Worm (Caenorhabditis elegans) whole organism, L3 larva: ENCODE data around the gene gcp-2.1.

Experiments
- R02D3.7 ChIP-seq: fragments of 150-350 bp; optimal IDR thresholded peaks from 2 replicates; lab custom pipeline; 2014; ENCODE audit warnings: missing biosample characterization, missing genetic modification characterization
- ZK546.5 ChIP-seq: sonication (generic microtip); optimal IDR thresholded peaks from 2 replicates; lab custom pipeline; 2017; ENCODE audit warnings: missing biosample characterization, missing genetic modification characterization
- aly-2 ChIP-seq: fragments of 150-350 bp; optimal IDR thresholded peaks from 2 replicates; lab custom pipeline; 2014; ENCODE audit warnings: missing biosample characterization, missing genetic modification characterization
- ama-1 ChIP-seq: fragments of 150-350 bp; optimal IDR thresholded peaks from 2 replicates; lab custom pipeline; 2018
- ceh-16 ChIP-seq: sonication (generic microtip); optimal IDR thresholded peaks from 2 replicates; lab custom pipeline; 2017; ENCODE audit warnings: missing biosample characterization, missing genetic modification characterization
- ceh-28 ChIP-seq: fragments of 150-350 bp; optimal IDR thresholded peaks from 2 replicates; lab custom pipeline; 2014; ENCODE audit warnings: missing biosample characterization, missing genetic modification reagents, missing genetic modification characterization
- ceh-82 ChIP-seq: fragments of 150-350 bp; optimal IDR thresholded peaks from 2 replicates; lab custom pipeline; 2014; ENCODE audit warnings: missing biosample characterization, missing genetic modification characterization
- ceh-9 ChIP-seq: sonication (generic microtip); optimal IDR thresholded peaks from 2 replicates; lab custom pipeline; 2018; ENCODE audit warnings: missing biosample characterization, missing genetic modification characterization
- daf-12 ChIP-seq: fragments of 150-350 bp; optimal IDR thresholded peaks from 2 replicates; lab custom pipeline; 2014; ENCODE audit warnings: missing biosample characterization, missing genetic modification reagents, missing genetic modification characterization
- egl-27 ChIP-seq: sonication (generic microtip); optimal IDR thresholded peaks from 4 replicates; lab custom pipeline; 2017; ENCODE audit warnings: missing biosample characterization, missing genetic modification reagents, missing genetic modification characterization
- egl-5 ChIP-seq: fragments of 150-350 bp; optimal IDR thresholded peaks from 2 replicates; lab custom pipeline; 2017; ENCODE audit warnings: missing biosample characterization, missing genetic modification reagents, missing genetic modification characterization, inconsistent platforms
- elt-1 ChIP-seq: fragments of 150-350 bp; optimal IDR thresholded peaks from 2 replicates; lab custom pipeline; 2014; ENCODE audit warnings: missing biosample characterization, missing genetic modification characterization
- elt-2 ChIP-seq: sonication (generic microtip); optimal IDR thresholded peaks from 2 replicates; lab custom pipeline; 2016; ENCODE audit warnings: missing genetic modification reagents, mild to moderate bottlenecking, missing genetic modification characterization, missing compliant biosample characterization
- elt-3 ChIP-seq, 3 experiments: fragments of 150-350 bp in 1 of 3; sonication (generic microtip) in 2 of 3; optimal IDR thresholded peaks; 2 replicates in 2 of 3; 4 replicates in 1 of 3; lab custom pipeline; 2014 to 2017; ENCODE audit warnings: missing biosample characterization in 3 of 3, missing genetic modification characterization in 3 of 3
- eor-1 ChIP-seq, 2 experiments: fragments of 150-350 bp; optimal IDR thresholded peaks; 2 replicates each; lab custom pipeline; 2014 to 2018; ENCODE audit warnings: missing biosample characterization in 2 of 2, missing genetic modification characterization in 2 of 2
- fkh-10 ChIP-seq: sonication (generic microtip); optimal IDR thresholded peaks from 2 replicates; lab custom pipeline; 2017; ENCODE audit warnings: missing biosample characterization, missing genetic modification reagents, missing genetic modification characterization
- fkh-2 ChIP-seq: fragments of 150-350 bp; optimal IDR thresholded peaks from 2 replicates; lab custom pipeline; 2014; ENCODE audit warnings: missing biosample characterization, missing genetic modification reagents, missing genetic modification characterization
- fos-1 ChIP-seq: fragments of 150-350 bp; optimal IDR thresholded peaks from 2 replicates; lab custom pipeline; 2014; ENCODE audit warnings: missing biosample characterization, missing genetic modification characterization
- hmg-11 ChIP-seq: sonication (generic microtip); optimal IDR thresholded peaks from 2 replicates; lab custom pipeline; 2016; ENCODE audit warnings: missing genetic modification characterization, missing compliant biosample characterization
- jun-1 ChIP-seq: fragments of 150-350 bp; optimal IDR thresholded peaks from 2 replicates; lab custom pipeline; 2014; ENCODE audit warnings: missing biosample characterization, missing genetic modification reagents, missing genetic modification characterization
- lin-15B ChIP-seq: fragments of 150-350 bp; optimal IDR thresholded peaks from 2 replicates; lab custom pipeline; 2014; ENCODE audit warnings: missing biosample characterization, missing genetic modification characterization
- lin-39 ChIP-seq: fragments of 150-350 bp; optimal IDR thresholded peaks from 2 replicates; lab custom pipeline; 2018; ENCODE audit warnings: missing biosample characterization, missing genetic modification reagents, missing genetic modification characterization
- lsy-12 ChIP-seq: sonication (generic microtip); optimal IDR thresholded peaks from 2 replicates; lab custom pipeline; 2016; ENCODE audit warnings: mild to moderate bottlenecking, missing genetic modification characterization, missing compliant biosample characterization
- mdl-1 ChIP-seq: fragments of 150-350 bp; optimal IDR thresholded peaks from 2 replicates; lab custom pipeline; 2014; ENCODE audit warnings: missing biosample characterization, missing genetic modification characterization
- mml-1 ChIP-seq: fragments of 150-350 bp; sonication (generic microtip); optimal IDR thresholded peaks from 3 replicates; lab custom pipeline; 2014; ENCODE audit warnings: missing biosample characterization, missing genetic modification characterization
- nfya-1 ChIP-seq: sonication (generic microtip); optimal IDR thresholded peaks from 2 replicates; lab custom pipeline; 2017; ENCODE audit warnings: missing genetic modification characterization, mild to moderate bottlenecking, missing compliant biosample characterization, antibody characterized with exemption, moderate library complexity; ENCODE audit not compliant: insufficient read depth
- nhr-11 ChIP-seq: fragments of 150-350 bp; optimal IDR thresholded peaks from 2 replicates; lab custom pipeline; 2014; ENCODE audit warnings: missing biosample characterization, missing genetic modification characterization
- nhr-12 ChIP-seq: fragments of 150-350 bp; optimal IDR thresholded peaks from 2 replicates; lab custom pipeline; 2014; ENCODE audit warnings: missing biosample characterization, missing genetic modification characterization
- nhr-23 ChIP-seq: fragments of 150-350 bp; optimal IDR thresholded peaks from 2 replicates; lab custom pipeline; 2014; ENCODE audit warnings: missing biosample characterization, missing genetic modification reagents, missing genetic modification characterization
- nhr-237 ChIP-seq: fragments of 150-350 bp; optimal IDR thresholded peaks from 2 replicates; lab custom pipeline; 2014; ENCODE audit warnings: missing biosample characterization, missing genetic modification characterization
- nhr-25 ChIP-seq: sonication (generic microtip); optimal IDR thresholded peaks from 2 replicates; lab custom pipeline; 2017; ENCODE audit warnings: missing biosample characterization, missing genetic modification characterization
- nhr-28 ChIP-seq: fragments of 150-350 bp; optimal IDR thresholded peaks from 2 replicates; lab custom pipeline; 2014; ENCODE audit warnings: missing biosample characterization, missing genetic modification characterization
- nhr-43 ChIP-seq: sonication (generic microtip); optimal IDR thresholded peaks from 2 replicates; lab custom pipeline; 2016; ENCODE audit warnings: mild to moderate bottlenecking, missing genetic modification characterization, missing compliant biosample characterization; ENCODE audit not compliant: poor library complexity, severe bottlenecking
- nhr-67 ChIP-seq: fragments of 150-350 bp; optimal IDR thresholded peaks from 2 replicates; lab custom pipeline; 2014; ENCODE audit warnings: missing biosample characterization, missing genetic modification characterization
- nhr-76 ChIP-seq: fragments of 150-350 bp; sonication (generic microtip); optimal IDR thresholded peaks from 5 replicates; lab custom pipeline; 2014; ENCODE audit warnings: missing biosample characterization, missing genetic modification characterization
- nhr-77 ChIP-seq: fragments of 150-350 bp; optimal IDR thresholded peaks from 2 replicates; lab custom pipeline; 2014; ENCODE audit warnings: missing biosample characterization, missing genetic modification characterization
- pha-4 ChIP-seq: fragments of 150-350 bp; optimal IDR thresholded peaks from 2 replicates; lab custom pipeline; 2014; ENCODE audit warnings: missing biosample characterization, missing genetic modification reagents, missing genetic modification characterization
- pqm-1 ChIP-seq: fragments of 150-350 bp; optimal IDR thresholded peaks from 2 replicates; lab custom pipeline; 2017; ENCODE audit warnings: missing biosample characterization, missing genetic modification characterization, inconsistent platforms
- sea-2 ChIP-seq: fragments of 150-350 bp; sonication (generic microtip); optimal IDR thresholded peaks from 4 replicates; lab custom pipeline; 2014; ENCODE audit warnings: missing biosample characterization, missing genetic modification reagents, missing genetic modification characterization
- skn-1 ChIP-seq: fragments of 150-350 bp; optimal IDR thresholded peaks from 2 replicates; lab custom pipeline; 2014; ENCODE audit warnings: missing biosample characterization, missing genetic modification characterization
- snpc-4 ChIP-seq: fragments of 150-350 bp; optimal IDR thresholded peaks from 2 replicates; lab custom pipeline; 2014; ENCODE audit warnings: missing biosample characterization, missing genetic modification characterization
- tbx-2 ChIP-seq: sonication (generic microtip); optimal IDR thresholded peaks from 2 replicates; lab custom pipeline; 2016; ENCODE audit warnings: mild to moderate bottlenecking, missing genetic modification characterization, missing compliant biosample characterization
- unc-39 ChIP-seq: sonication (generic microtip); optimal IDR thresholded peaks from 4 replicates; lab custom pipeline; 2017; ENCODE audit warnings: missing biosample characterization, missing genetic modification characterization
- unc-62 ChIP-seq: fragments of 150-350 bp; sonication (generic microtip); optimal IDR thresholded peaks from 4 replicates; lab custom pipeline; 2014; ENCODE audit warnings: missing biosample characterization, missing genetic modification reagents, missing genetic modification characterization
- zag-1 ChIP-seq: fragments of 150-350 bp; optimal IDR thresholded peaks from 2 replicates; lab custom pipeline; 2014; ENCODE audit warnings: missing biosample characterization, missing genetic modification characterization
- ztf-11 ChIP-seq: fragments of 150-350 bp; optimal IDR thresholded peaks from 2 replicates; lab custom pipeline; 2014; ENCODE audit warnings: missing biosample characterization, missing genetic modification characterization
- ztf-4 ChIP-seq: fragments of 150-350 bp; optimal IDR thresholded peaks from 2 replicates; lab custom pipeline; 2014; ENCODE audit warnings: missing biosample characterization, missing genetic modification characterization

gcp-2.1 gene

DNA sequence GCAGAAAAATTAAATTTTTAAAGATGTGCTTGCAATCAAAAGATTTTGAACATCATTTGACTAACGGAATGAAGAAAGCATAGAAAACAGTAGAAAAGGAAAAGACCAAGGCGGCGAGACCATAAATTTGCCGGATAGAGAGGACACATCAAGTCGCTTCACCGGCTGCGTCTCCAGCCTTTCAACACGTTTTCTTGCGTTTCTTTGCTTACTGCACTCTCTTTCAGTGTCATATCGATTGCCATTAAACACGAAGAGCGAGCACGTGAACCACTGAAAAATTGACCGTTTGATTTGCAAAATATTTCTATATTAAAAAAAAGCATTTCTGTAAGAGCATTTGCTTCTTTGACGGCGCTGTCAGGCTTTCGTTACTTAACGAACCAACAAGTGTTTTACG is 46.5 kb downstream of the gcp-2.1 start:
- TF ChIP-seq fos-1 (tag; lab: Kevin White, UChicago) (no peak), nhr-23 (tag; lab: Kevin White, UChicago) (no peak), R02D3.7 (no peak), elt-1 (tag; lab: Kevin White, UChicago) (no peak), ceh-82 (tag; lab: Kevin White, UChicago) (no peak), unc-62 (no peak), zag-1 (tag; lab: Kevin White, UChicago) (no peak), aly-2 (tag; lab: Kevin White, UChicago) (no peak), unc-39 (tag; lab: Kevin White, UChicago) (no peak), mml-1 (tag; lab: Kevin White, UChicago) (no peak), lsy-12 (tag; lab: Kevin White, UChicago) (no peak), ztf-4 (no peak), ceh-28 (tag; lab: Kevin White, UChicago) (peak; percentile 52), hmg-11 (tag; lab: Kevin White, UChicago) (peak; percentile 40), ceh-16 (tag; lab: Kevin White, UChicago) (no peak), nhr-77 (tag; lab: Kevin White, UChicago) (no peak), tbx-2 (tag; lab: Kevin White, UChicago) (no peak), egl-5 (peak; percentile 66), nhr-25 (tag; lab: Kevin White, UChicago) (no peak), nhr-28 (no peak), mdl-1 (tag; lab: Kevin White, UChicago) (no peak), ZK546.5 (tag; lab: Kevin White, UChicago) (no peak), pqm-1 (tag; lab: Kevin White, UChicago) (no peak), nhr-11 (tag; lab: Kevin White, UChicago) (no peak), lin-39 (peak; percentile 57), nhr-43 (no peak), daf-12 (tag; lab: Kevin White, UChicago) (no peak), skn-1 (tag; lab: Kevin White, UChicago) (no peak), elt-2 (tag; lab: Kevin White, UChicago) (peak; percentile 12), jun-1 (tag; lab: Kevin White, UChicago) (no peak), elt-3 (tag; optimal IDR thresholded peaks at IDR 0.05; lab: Kevin White, UChicago) (no peak), lin-15B (tag; lab: Kevin White, UChicago) (no peak), egl-27 (tag; lab: Kevin White, UChicago) (no peak), pha-4 (tag; lab: Kevin White, UChicago) (peak; percentile 14), nfya-1 (tag; lab: Kevin White, UChicago) (peak; percentile 53), ceh-9 (tag; lab: Kevin White, UChicago) (no peak), eor-1 (tag; optimal IDR thresholded peaks at IDR 0.05; lab: Kevin White, UChicago) (no peak), ztf-11 (no peak), sea-2 (GFP tag; lab: Kevin White, UChicago) (no peak), snpc-4 (no peak), ama-1 (lab: Kevin White, UChicago) (no peak), fkh-2 (tag; lab: Kevin White, UChicago) (no peak), nhr-67 (tag; lab: Kevin White, UChicago) (no peak), nhr-237 (no peak), fkh-10 (no peak), nhr-76 (tag; lab: Kevin White, UChicago) (no peak), nhr-12 (tag; lab: Kevin White, UChicago) (no peak)
